Fruit fly (Drosophila melanogaster): ENCODE data around the gene CG5149.

Gene CG5149

DNA sequence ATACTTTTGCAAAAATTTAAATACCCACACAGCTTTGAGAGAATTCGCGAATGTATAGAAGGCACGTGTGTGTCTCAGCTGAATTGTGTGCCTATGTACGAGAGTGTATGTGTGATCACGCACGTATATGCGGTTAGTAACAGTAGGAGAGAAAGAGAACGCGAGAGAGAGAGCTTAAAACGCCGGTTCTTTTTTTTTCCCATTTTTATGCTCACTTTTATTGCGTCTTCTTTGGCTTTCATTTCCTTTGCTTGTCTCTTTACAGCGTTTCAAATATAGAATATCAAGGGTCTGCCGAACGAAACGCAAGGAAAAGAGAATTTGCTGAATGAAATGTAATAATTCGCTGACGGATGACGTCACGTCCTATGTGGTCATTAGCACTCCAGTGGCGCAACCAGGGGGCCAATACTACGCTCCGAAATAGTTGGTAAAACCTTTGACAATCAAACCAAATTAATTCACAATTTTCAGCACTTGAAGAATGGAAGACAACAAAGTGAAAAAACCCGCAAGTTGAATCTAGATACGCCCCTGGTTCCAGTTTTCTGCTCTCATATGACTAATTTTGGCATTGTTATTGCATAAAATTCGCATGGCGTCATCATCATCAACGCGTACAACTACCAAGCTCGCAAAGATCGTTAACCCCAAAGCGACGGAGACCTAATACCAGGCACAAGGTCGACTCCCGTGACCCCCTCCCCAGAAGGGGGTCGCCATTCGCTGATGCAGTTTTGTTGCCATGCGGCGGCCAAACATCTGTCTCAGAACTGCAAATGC, 37.0 kb upstream of the CG5149 start (continued):
- TF ChIP-seq HLHmδ (GFP tag; optimal IDR thresholded peaks at IDR 0.05) (no peak), caup (GFP tag; optimal IDR thresholded peaks at IDR 0.05; ENCODE audit: severe bottlenecking) (peak; percentile 75), CG13624 (GFP tag; optimal IDR thresholded peaks at IDR 0.05) (peak; percentile 83), Asciz (GFP tag; optimal IDR thresholded peaks at IDR 0.05) (no peak), Meics (GFP tag; optimal IDR thresholded peaks at IDR 0.05) (peak; percentile 81)

DNA sequence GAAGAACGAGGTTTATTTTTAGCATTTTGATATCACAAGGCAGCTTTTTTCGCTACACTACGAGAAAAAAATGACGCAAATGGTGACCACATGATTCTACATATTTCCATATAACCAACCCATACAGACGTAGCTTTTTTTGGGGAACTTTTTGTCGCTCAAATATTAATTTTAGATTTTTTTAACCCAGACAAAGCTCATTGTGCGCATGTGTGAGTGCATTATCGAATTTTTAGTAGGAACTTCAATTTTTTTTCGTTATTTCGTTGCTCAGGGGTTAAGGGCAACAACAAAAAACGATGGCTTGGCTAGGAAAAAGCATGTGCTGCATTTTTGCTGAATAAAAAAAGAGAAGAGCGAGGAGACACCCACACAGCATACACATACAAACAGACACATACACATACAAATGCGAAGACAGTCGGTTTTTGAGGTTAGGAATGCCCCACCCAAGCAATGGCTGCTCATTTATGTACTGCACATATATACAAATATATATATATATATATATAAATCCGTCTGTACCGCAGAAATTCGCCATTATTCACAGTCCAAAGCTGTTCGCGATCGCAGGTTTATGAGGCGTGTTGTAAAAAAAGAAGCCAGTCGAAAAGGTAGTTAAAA, 36.3 kb upstream of the CG5149 start:
- TF ChIP-seq Ets65A (GFP tag): peak; percentile 52
- TF ChIP-seq chinmo (GFP tag; IDR thresholded peaks at IDR 0.05; ENCODE audit: partially characterized antibody): 0 out of 4 replicates have a peak, but pooled peaks have one; percentile 29
- TF ChIP-seq CG5953 (GFP tag; IDR thresholded peaks at IDR 0.05): no peak
- TF ChIP-seq CG11504 (tag; optimal IDR thresholded peaks at IDR 0.05): peak; percentile 5
- peak in 1 of 2 experiments; percentile 19 for TF ChIP-seq eve (GFP tag; optimal IDR thresholded peaks at IDR 0.05)
- TF ChIP-seq CG8765 (GFP tag; IDR thresholded peaks at IDR 0.05): no peak
- TF ChIP-seq row (GFP tag; IDR thresholded peaks at IDR 0.05): peak; percentile 19; the same call in 1 of the 3 replicates
- 0 out of 2 replicates have a peak, but pooled peaks have one; percentile 22 for TF ChIP-seq ttk (GFP tag; IDR thresholded peaks at IDR 0.05)
- no peak for TF ChIP-seq lab (GFP tag; optimal IDR thresholded peaks at IDR 0.05)
- no peak for TF ChIP-seq CG7271 (tag; optimal IDR thresholded peaks at IDR 0.05)
- peak; percentile 74 for TF ChIP-seq Med (GFP tag)
- TF ChIP-seq bsh (GFP tag; optimal IDR thresholded peaks at IDR 0.05): peak in 1 of 2 experiments; percentile 33
- TF ChIP-seq CG1792 (GFP tag; optimal IDR thresholded peaks at IDR 0.05): no peak
- TF ChIP-seq CG4360 (GFP tag; IDR thresholded peaks at IDR 0.05): 0 out of 2 replicates have a peak, but pooled peaks have one; percentile 12
- TF ChIP-seq MTF-1 (GFP tag; optimal IDR thresholded peaks at IDR 0.05; ENCODE audit: borderline replicate concordance): no peak
- TF ChIP-seq CG3065 (GFP tag; optimal IDR thresholded peaks at IDR 0.05): no peak
- no peak for TF ChIP-seq croc (GFP tag; conservative IDR thresholded peaks at IDR 0.05)
- TF ChIP-seq gfzf (GFP tag; optimal IDR thresholded peaks at IDR 0.05): no peak
- TF ChIP-seq bigmax (GFP tag; optimal IDR thresholded peaks at IDR 0.05): peak; percentile 93
- TF ChIP-seq CG2889 (GFP tag; IDR thresholded peaks at IDR 0.05): no peak
- peak; percentile 28 for TF ChIP-seq HHEX (GFP tag; optimal IDR thresholded peaks at IDR 0.05)
- TF ChIP-seq corto (GFP tag; optimal IDR thresholded peaks at IDR 0.05): peak; percentile 7
- TF ChIP-seq CG2120 (GFP tag; optimal IDR thresholded peaks at IDR 0.05): peak; percentile 30
- no peak for TF ChIP-seq CG16779 (GFP tag; IDR thresholded peaks at IDR 0.05)
- no peak for TF ChIP-seq CG13424 (tag; optimal IDR thresholded peaks at IDR 0.05)
- no peak for TF ChIP-seq crol (GFP tag; IDR thresholded peaks at IDR 0.05)
- TF ChIP-seq sd (tag; optimal IDR thresholded peaks at IDR 0.05): peak; percentile 47
- TF ChIP-seq Drgx (GFP tag; IDR thresholded peaks at IDR 0.05): peak; percentile 52; the same call in 1 of the 2 replicates
- TF ChIP-seq MBD-R2 (GFP tag; IDR thresholded peaks at IDR 0.05): 0 out of 2 replicates have a peak, but pooled peaks have one; percentile 13
- TF ChIP-seq gem (tag; optimal IDR thresholded peaks at IDR 0.05): peak; percentile 7
- no peak for TF ChIP-seq pan (optimal IDR thresholded peaks at IDR 0.05)
- TF ChIP-seq pan (GFP tag; optimal IDR thresholded peaks at IDR 0.05 in 1 of 2, IDR thresholded peaks at IDR 0.05 in 1 of 2): no peak
- no peak for TF ChIP-seq org-1 (GFP tag; optimal IDR thresholded peaks at IDR 0.05)

Data from whole organism, embryonic.